Worm (Caenorhabditis elegans) whole organism, young adult: ENCODE data around the gene srh-42.
"Not testable (repeated sequence)": the region's sequence is repeated elsewhere in the genome, so short reads cannot be mapped to it uniquely, and the experiment has no call there.

Source experiments
- B0035.1 ChIP-seq: sonication (generic microtip); optimal IDR thresholded peaks from 2 replicates; lab custom pipeline; 2016; ENCODE audit warnings: missing genetic modification characterization, mild to moderate bottlenecking, missing compliant biosample characterization, missing genotype, missing genetic modification reagents
- Y53F4B.3 ChIP-seq: fragments of 200-800 bp; sonication (Bioruptor generic); IDR thresholded peaks from 2 replicates; pipeline ENCODE4 v1.3.6; 2022; ENCODE audit warnings: missing genetic modification reagents, missing genetic modification characterization, missing compliant biosample characterization
- pha-4 ChIP-seq: fragments of 150-350 bp; sonication (generic microtip); optimal IDR thresholded peaks from 2 replicates; lab custom pipeline; 2014; ENCODE audit warnings: missing biosample characterization, missing genetic modification reagents, missing genetic modification characterization
- snpc-4 ChIP-seq, 5 experiments: fragments of 150-350 bp in 1 of 5; sonication (generic microtip) in 4 of 5; optimal IDR thresholded peaks; 2 replicates each; lab custom pipeline; 2014 to 2018; ENCODE audit warnings: missing genetic modification characterization in 5 of 5, missing biosample characterization in 3 of 5, antibody characterized with exemption in 2 of 5, mild to moderate bottlenecking in 2 of 5, missing compliant biosample characterization in 2 of 5, missing genotype in 2 of 5, moderate library complexity in 2 of 5, missing genetic modification reagents in 1 of 5

DNA sequence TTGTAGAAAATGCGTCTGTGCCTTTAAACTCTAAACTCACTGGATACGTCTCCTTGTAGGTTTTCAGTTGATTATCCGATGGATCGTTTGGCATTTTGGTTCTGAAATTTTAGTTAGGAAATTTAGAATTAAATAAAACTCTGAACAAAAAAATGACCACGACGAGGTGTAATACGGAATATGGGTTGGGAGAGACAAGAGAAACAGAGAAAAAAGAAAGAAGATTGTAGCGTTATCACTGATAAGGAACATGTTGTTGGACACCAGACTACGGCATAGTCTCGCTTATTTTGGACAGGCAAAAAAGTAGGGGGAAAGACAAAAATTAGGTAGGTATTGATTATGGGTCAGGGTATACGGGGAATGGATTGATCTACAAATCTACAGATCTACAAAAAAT lies 13.1 kb upstream of the srh-42 start, which contains the start of gene ctl-2:
- not testable (repeated sequence) for TF ChIP-seq pha-4 (tag; lab: Kevin White, UChicago); Y53F4B.3; snpc-4 (GFP tag; optimal IDR thresholded peaks at IDR 0.05; lab: Kevin White, UChicago); snpc-4 (tag; optimal IDR thresholded peaks at IDR 0.05; lab: Kevin White, UChicago); B0035.1
